Worm (Caenorhabditis elegans): ENCODE results near the gene Y51A2D.21.
A peak's percentile ranks its signal among the peaks of the same experiment; 100 is the strongest.

The Y51A2D.21 gene

DNA sequence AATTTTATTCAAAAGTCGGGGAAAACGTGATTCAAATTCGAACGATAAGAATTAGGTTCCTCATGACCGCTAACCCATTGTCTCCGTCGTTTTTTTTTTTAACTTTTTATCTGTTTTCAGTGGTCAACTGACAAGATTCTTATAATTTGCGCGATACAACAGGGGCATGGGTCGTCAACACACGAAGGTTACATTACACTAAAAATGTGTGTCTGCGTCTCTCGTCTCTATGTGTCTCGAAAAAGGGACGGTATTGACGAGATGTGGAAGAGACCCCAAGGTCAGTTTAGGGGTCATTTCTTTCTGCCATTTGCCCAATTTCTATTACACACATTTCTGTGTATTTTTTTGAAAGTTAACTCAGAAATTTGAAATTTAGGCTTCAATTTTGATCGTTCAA is 2.2 kb upstream of the Y51A2D.21 start:
- TF ChIP-seq nhr-67 (tag; optimal IDR thresholded peaks at IDR 0.05) (no peak), lsy-12 (tag; optimal IDR thresholded peaks at IDR 0.05) (no peak), nhr-23 (tag; optimal IDR thresholded peaks at IDR 0.05) (peak; percentile 28), mdl-1 (tag; optimal IDR thresholded peaks at IDR 0.05) (no peak), nhr-25 (tag; optimal IDR thresholded peaks at IDR 0.05) (peak; percentile 96), hmg-11 (tag; optimal IDR thresholded peaks at IDR 0.05) (peak; percentile 36)

DNA sequence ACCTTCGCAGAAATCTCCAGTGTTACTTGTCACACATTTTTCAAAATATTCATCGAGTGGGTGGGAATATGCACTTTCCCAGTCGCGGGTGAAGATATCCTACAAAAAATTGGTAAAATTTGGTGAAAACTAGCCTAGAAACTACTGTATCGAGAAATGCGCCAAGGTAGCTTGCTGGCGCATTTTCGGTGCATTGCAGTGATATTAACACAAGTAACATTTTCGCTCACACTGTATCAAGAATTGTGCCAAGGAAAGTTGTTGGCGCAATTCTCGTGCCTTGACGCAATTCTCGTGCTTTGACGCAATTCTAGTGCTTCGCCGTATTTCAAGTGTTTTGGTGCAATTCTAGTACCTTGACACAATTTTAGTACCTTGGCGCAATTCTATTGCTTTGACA is 1.6 kb downstream of the Y51A2D.21 start:
- TF ChIP-seq unc-62 (GFP tag; optimal IDR thresholded peaks at IDR 0.05), result no peak
- no peak for TF ChIP-seq mml-1 (tag; optimal IDR thresholded peaks at IDR 0.05)
- peak; percentile 61 for TF ChIP-seq lsy-12 (tag; optimal IDR thresholded peaks at IDR 0.05)
- TF ChIP-seq ztf-11 (tag; optimal IDR thresholded peaks at IDR 0.05), result no peak
- peak; percentile 8 for TF ChIP-seq nhr-43 (tag; optimal IDR thresholded peaks at IDR 0.05; ENCODE audit: poor library complexity, severe bottlenecking)
- TF ChIP-seq aly-2 (tag; optimal IDR thresholded peaks at IDR 0.05), result no peak
- TF ChIP-seq egl-5 (tag; optimal IDR thresholded peaks at IDR 0.05), result no peak
- TF ChIP-seq nhr-77 (tag; optimal IDR thresholded peaks at IDR 0.05), result no peak
- TF ChIP-seq nhr-25 (tag; optimal IDR thresholded peaks at IDR 0.05), result peak; percentile 17

DNA sequence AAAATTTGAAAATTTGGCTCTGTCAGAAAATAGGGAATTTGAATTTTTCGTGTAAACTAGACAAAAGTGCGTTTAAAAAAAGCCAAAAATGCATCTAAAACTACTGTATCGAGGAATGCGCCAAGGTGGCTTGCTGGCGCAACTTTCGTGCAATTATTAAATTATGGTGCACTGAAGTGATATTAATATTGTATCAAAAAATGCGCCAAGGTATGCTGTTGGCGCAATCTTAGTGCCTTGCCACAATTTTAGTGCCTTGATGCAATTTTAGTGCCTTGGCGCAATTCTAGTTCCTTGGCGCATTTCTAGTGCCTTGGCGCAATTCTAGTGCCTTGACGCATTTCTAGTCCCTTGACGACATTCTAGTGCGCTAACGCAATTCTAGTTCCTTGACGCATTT is 3.5 kb downstream of the Y51A2D.21 start:
- TF ChIP-seq elt-2 (tag; optimal IDR thresholded peaks at IDR 0.05), result peak; percentile 2
- TF ChIP-seq egl-5 (tag; optimal IDR thresholded peaks at IDR 0.05), result no peak

DNA sequence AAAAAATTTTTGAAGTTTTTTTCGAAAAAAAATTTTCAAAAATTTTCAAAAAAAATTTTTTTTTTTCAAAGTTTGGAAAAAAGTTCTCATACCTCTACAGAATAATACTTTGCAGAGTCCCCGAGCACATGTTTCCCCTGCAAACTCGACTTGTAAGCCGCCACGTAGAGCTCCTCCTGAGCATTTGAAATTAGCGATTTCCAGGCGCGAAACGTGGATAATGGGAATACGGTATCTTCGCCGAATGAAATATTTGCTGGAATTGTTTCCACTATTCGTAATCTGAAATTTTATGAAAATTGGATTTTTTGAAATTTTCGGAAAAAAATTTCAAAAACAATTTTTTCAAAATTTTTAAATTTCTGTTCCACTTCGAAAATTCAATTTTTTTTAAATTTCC is 4.5 kb downstream of the Y51A2D.21 start:
- TF ChIP-seq skn-1 (tag; optimal IDR thresholded peaks at IDR 0.05), result no peak
- no peak for TF ChIP-seq unc-62 (GFP tag; optimal IDR thresholded peaks at IDR 0.05)
- TF ChIP-seq ceh-16 (tag; optimal IDR thresholded peaks at IDR 0.05), result no peak
- peak; percentile 50 for TF ChIP-seq lsy-12 (tag; optimal IDR thresholded peaks at IDR 0.05)
- TF ChIP-seq egl-27 (tag; optimal IDR thresholded peaks at IDR 0.05), result no peak
- peak; percentile 29 for TF ChIP-seq ama-1 (optimal IDR thresholded peaks at IDR 0.05)
- TF ChIP-seq elt-2 (tag; optimal IDR thresholded peaks at IDR 0.05), result peak; percentile 16

DNA sequence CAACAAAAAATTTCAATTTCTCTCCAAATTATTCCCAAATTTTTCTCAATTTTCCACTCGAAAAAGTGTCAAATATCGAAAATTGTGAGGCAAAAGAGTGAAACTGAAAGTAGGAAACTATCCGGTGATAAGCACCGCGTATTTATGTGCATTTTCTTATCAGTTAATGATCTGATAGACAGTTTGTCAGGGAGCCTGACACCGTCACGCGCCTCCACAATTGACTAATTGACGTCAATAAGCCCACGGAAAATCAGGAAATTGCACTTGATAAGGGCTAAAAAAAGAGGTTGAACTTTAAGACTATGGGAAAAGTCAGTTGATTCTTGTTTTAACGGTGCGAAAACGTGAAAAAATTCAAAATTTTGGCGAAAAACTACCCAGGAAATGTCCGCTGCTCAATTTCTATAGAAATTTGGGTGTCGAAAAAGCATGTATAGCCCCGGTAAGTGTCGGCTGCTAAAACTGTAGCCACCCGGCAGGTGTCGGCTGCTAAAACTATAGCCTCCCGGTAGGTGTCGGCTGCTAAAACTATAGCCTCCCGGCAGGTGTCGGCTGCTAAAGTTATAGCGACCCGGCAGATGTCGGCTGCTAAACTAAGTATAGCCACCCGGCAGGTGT is 5.9 kb downstream of the Y51A2D.21 start:
- no peak for TF ChIP-seq unc-62 (GFP tag; optimal IDR thresholded peaks at IDR 0.05)
- no peak for TF ChIP-seq R02D3.7 (tag; optimal IDR thresholded peaks at IDR 0.05)
- peak; percentile 68 for TF ChIP-seq pha-4 (tag; optimal IDR thresholded peaks at IDR 0.05)
- TF ChIP-seq lin-39 (tag; optimal IDR thresholded peaks at IDR 0.05), result no peak
- no peak for TF ChIP-seq nhr-237 (tag; optimal IDR thresholded peaks at IDR 0.05)
- TF ChIP-seq elt-2 (tag; optimal IDR thresholded peaks at IDR 0.05), result peak; percentile 99
- peak; percentile 96 for TF ChIP-seq pqm-1 (tag; optimal IDR thresholded peaks at IDR 0.05)
- peak; percentile 9 for TF ChIP-seq ama-1 (optimal IDR thresholded peaks at IDR 0.05)
- TF ChIP-seq jun-1 (tag; optimal IDR thresholded peaks at IDR 0.05), result peak; percentile 26
- TF ChIP-seq ceh-28 (tag; optimal IDR thresholded peaks at IDR 0.05), result no peak
- no peak for TF ChIP-seq lsy-12 (tag; optimal IDR thresholded peaks at IDR 0.05)

DNA sequence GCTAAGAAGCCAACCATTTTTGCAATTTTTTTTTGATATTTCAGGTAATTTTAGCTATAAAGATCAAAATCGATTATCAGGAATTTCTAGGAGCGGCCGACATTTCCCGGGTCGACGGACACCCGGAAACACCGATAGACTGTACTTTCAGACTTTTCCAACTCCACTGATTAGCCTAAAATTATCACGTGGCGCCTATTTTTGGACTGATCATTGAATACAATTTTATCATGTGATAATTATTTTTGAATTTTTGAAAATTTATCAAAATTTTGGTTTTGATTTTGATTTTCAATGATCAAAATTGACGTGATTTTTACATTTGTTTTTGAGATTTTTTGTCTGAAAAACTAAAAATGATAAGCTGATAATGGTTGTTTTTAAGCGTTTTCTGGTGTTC is 6.7 kb downstream of the Y51A2D.21 start:
- TF ChIP-seq pqm-1 (tag; optimal IDR thresholded peaks at IDR 0.05) (peak; percentile 48), pha-4 (tag; optimal IDR thresholded peaks at IDR 0.05) (peak; percentile 42), nhr-11 (tag; optimal IDR thresholded peaks at IDR 0.05) (no peak), ztf-11 (tag; optimal IDR thresholded peaks at IDR 0.05) (no peak), nhr-25 (tag; optimal IDR thresholded peaks at IDR 0.05) (no peak), unc-62 (GFP tag; optimal IDR thresholded peaks at IDR 0.05) (no peak), nhr-43 (tag; optimal IDR thresholded peaks at IDR 0.05; ENCODE audit: poor library complexity, severe bottlenecking) (no peak), elt-2 (tag; optimal IDR thresholded peaks at IDR 0.05) (peak; percentile 90), nhr-12 (tag; optimal IDR thresholded peaks at IDR 0.05) (no peak), snpc-4 (tag; optimal IDR thresholded peaks at IDR 0.05) (no peak), R02D3.7 (tag; optimal IDR thresholded peaks at IDR 0.05) (no peak), egl-27 (tag; optimal IDR thresholded peaks at IDR 0.05) (no peak), mdl-1 (tag; optimal IDR thresholded peaks at IDR 0.05) (no peak)

DNA sequence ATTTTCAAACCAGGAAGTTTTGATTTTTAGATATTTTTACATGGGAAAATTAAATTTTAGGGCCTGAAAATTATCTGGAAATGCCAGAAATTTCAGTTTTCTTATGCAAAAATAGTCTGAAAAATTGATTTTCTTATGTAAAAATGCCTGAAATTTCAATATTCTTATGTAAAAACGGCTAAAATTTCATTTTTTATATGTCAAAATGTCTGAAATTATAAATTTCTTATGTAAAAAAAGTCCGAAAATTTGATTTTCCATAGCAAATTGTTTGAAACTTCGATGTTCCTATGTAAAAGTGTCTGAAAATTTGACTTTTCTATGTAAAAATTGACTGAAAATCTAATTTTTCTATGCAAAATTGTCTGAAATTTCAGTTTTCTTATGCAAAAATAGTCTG is 8.1 kb downstream of the Y51A2D.21 start, which contains the start of gene Y51A2D.13:
Gene Y51A2D.13 (minus strand): TSS at position 101 of the 400 bp plus-strand sequence.
- TF ChIP-seq sea-2 (GFP tag; optimal IDR thresholded peaks at IDR 0.05) (no peak), lsy-12 (tag; optimal IDR thresholded peaks at IDR 0.05) (no peak), mdl-1 (tag; optimal IDR thresholded peaks at IDR 0.05) (no peak), fkh-2 (tag; optimal IDR thresholded peaks at IDR 0.05) (no peak), lin-15B (tag; optimal IDR thresholded peaks at IDR 0.05) (no peak), nhr-28 (tag; optimal IDR thresholded peaks at IDR 0.05) (no peak), fkh-10 (GFP tag; optimal IDR thresholded peaks at IDR 0.05) (no peak), nfya-1 (tag; optimal IDR thresholded peaks at IDR 0.05; ENCODE audit: insufficient read depth) (no peak), tbx-2 (tag; optimal IDR thresholded peaks at IDR 0.05) (no peak), unc-39 (tag; optimal IDR thresholded peaks at IDR 0.05) (no peak), R02D3.7 (tag; optimal IDR thresholded peaks at IDR 0.05) (no peak), unc-62 (GFP tag; optimal IDR thresholded peaks at IDR 0.05) (no peak), elt-2 (tag; optimal IDR thresholded peaks at IDR 0.05) (no peak), nhr-11 (tag; optimal IDR thresholded peaks at IDR 0.05) (no peak), hmg-11 (tag; optimal IDR thresholded peaks at IDR 0.05) (no peak), nhr-67 (tag; optimal IDR thresholded peaks at IDR 0.05) (no peak), pha-4 (tag; optimal IDR thresholded peaks at IDR 0.05) (no peak)
